Fruit fly (Drosophila melanogaster) whole organism, embryonic: ENCODE measurements around the gene qm.
A peak's percentile ranks its signal among the peaks of the same experiment; 100 is the strongest.

Source experiments
- CG10979 ChIP-seq: fragments of 200-800 bp; sonication (Bioruptor generic); optimal IDR thresholded peaks from 2 replicates; lab custom pipeline; 2018; ENCODE audit warnings: missing biosample characterization, mild to moderate bottlenecking, missing genetic modification characterization, moderate library complexity
- CG13424 ChIP-seq: fragments of 200-800 bp; sonication (Bioruptor generic); optimal IDR thresholded peaks from 2 replicates; lab custom pipeline; 2019; ENCODE audit warnings: missing biosample characterization, mild to moderate bottlenecking, missing genetic modification characterization, moderate library complexity
- CG14710 ChIP-seq: fragments of 200-800 bp; sonication (Bioruptor generic); optimal IDR thresholded peaks from 3 replicates; lab custom pipeline; 2019; ENCODE audit warnings: missing biosample characterization, mild to moderate bottlenecking, missing genetic modification characterization, moderate library complexity
- CG15073 ChIP-seq: fragments of 200-800 bp; sonication (Bioruptor generic); optimal IDR thresholded peaks from 2 replicates; lab custom pipeline; 2016; ENCODE audit warnings: missing biosample characterization, missing genetic modification characterization
- CG2678 ChIP-seq: fragments of 200-800 bp; sonication (Bioruptor generic); optimal IDR thresholded peaks from 3 replicates; lab custom pipeline; 2019; ENCODE audit warnings: missing biosample characterization, mild to moderate bottlenecking, missing genetic modification characterization, moderate library complexity
- CG2889 ChIP-seq: fragments of 200-800 bp; sonication (Bioruptor generic); IDR thresholded peaks from 3 replicates; pipeline ENCODE4 v1.3.6; 2022; ENCODE audit warnings: missing biosample characterization, missing genetic modification characterization
- CG3163 ChIP-seq: fragments of 200-800 bp; sonication (Bioruptor generic); optimal IDR thresholded peaks from 3 replicates; lab custom pipeline; 2016; ENCODE audit warnings: missing biosample characterization, missing genetic modification characterization
- CG32532 ChIP-seq: fragments of 200-800 bp; sonication (Bioruptor generic); IDR thresholded peaks from 2 replicates; pipeline ENCODE4 v1.3.6; 2022; ENCODE audit warnings: missing biosample characterization, missing genetic modification characterization
- CG32767 ChIP-seq: fragments of 200-800 bp; sonication (Bioruptor generic); IDR thresholded peaks from 2 replicates; pipeline ENCODE4 v1.3.6; 2022; ENCODE audit warnings: missing biosample characterization, missing genetic modification characterization
- CG34422 ChIP-seq: fragments of 200-800 bp; sonication (Bioruptor generic); IDR thresholded peaks from 3 replicates; pipeline ENCODE4 v1.3.6; 2022; ENCODE audit warnings: missing biosample characterization, missing genetic modification characterization
- CG4730 ChIP-seq: fragments of 200-800 bp; sonication (Bioruptor generic); IDR thresholded peaks from 2 replicates; pipeline ENCODE4 v1.3.6; 2022; ENCODE audit warnings: missing biosample characterization, missing genetic modification characterization
- CG6175 ChIP-seq: fragments of 200-800 bp; sonication (Bioruptor generic); IDR thresholded peaks from 3 replicates; pipeline ENCODE4 v1.3.6; 2022; ENCODE audit warnings: missing biosample characterization, missing genetic modification characterization
- CG6689 ChIP-seq: fragments of 200-800 bp; sonication (Bioruptor generic); IDR thresholded peaks from 2 replicates; pipeline ENCODE4 v1.3.6; 2022; ENCODE audit warnings: missing biosample characterization, missing genetic modification characterization
- CG6791 ChIP-seq: fragments of 200-800 bp; sonication (Bioruptor generic); IDR thresholded peaks from 3 replicates; pipeline ENCODE4 v1.3.6; 2022; ENCODE audit warnings: missing biosample characterization, missing genetic modification characterization; ENCODE audit not compliant: partially characterized antibody
- CG7357 ChIP-seq: fragments of 200-800 bp; sonication (Bioruptor generic); IDR thresholded peaks from 3 replicates; pipeline ENCODE4 v1.3.6; 2022; ENCODE audit warnings: missing biosample characterization, missing genetic modification characterization
- CG8089 ChIP-seq: fragments of 200-800 bp; sonication (Bioruptor generic); optimal IDR thresholded peaks from 3 replicates; lab custom pipeline; 2016; ENCODE audit warnings: missing biosample characterization, missing genetic modification characterization
- Chrac-16 ChIP-seq: fragments of 200-800 bp; sonication (Bioruptor generic); optimal IDR thresholded peaks from 3 replicates; lab custom pipeline; 2016; ENCODE audit warnings: missing biosample characterization, missing genetic modification characterization
- Deaf1 ChIP-seq: fragments of 200-800 bp; optimal IDR thresholded peaks from 3 replicates; lab custom pipeline; 2019; ENCODE audit warnings: missing biosample characterization, mild to moderate bottlenecking, missing genetic modification characterization, moderate library complexity
- Dref ChIP-seq: fragments of 200-800 bp; sonication (Bioruptor generic); IDR thresholded peaks from 2 replicates; pipeline ENCODE4 v1.3.6; 2022; ENCODE audit warnings: missing biosample characterization, missing genetic modification characterization
- Drgx ChIP-seq: fragments of 200-800 bp; sonication (Bioruptor generic); IDR thresholded peaks from 2 replicates; pipeline ENCODE4 v1.3.6; 2022; ENCODE audit warnings: missing biosample characterization, missing genetic modification characterization
- Ets65A ChIP-seq: fragments of 200-800 bp; sonication (Bioruptor generic); peaks from one replicate; lab custom pipeline; 2016; ENCODE audit warnings: missing biosample characterization, missing genetic modification characterization
- Ets97D ChIP-seq: fragments of 200-800 bp; sonication (Bioruptor generic); optimal IDR thresholded peaks from 3 replicates; lab custom pipeline; 2016; ENCODE audit warnings: missing biosample characterization, missing genetic modification characterization
- H15 ChIP-seq: fragments of 200-800 bp; sonication (Bioruptor generic); IDR thresholded peaks from 3 replicates; pipeline ENCODE4 v1.3.6; 2022; ENCODE audit warnings: missing biosample characterization, missing genetic modification characterization
- Lpt ChIP-seq: fragments of >200 bp; optimal IDR thresholded peaks from 2 replicates; lab custom pipeline; 2018; ENCODE audit warnings: missing biosample characterization, missing genetic modification characterization
- Meics ChIP-seq: fragments of 200-800 bp; sonication (Bioruptor generic); optimal IDR thresholded peaks from 2 replicates; lab custom pipeline; 2017; ENCODE audit warnings: missing biosample characterization, mild to moderate bottlenecking, missing genetic modification characterization
- Nf-YC ChIP-seq: fragments of 200-800 bp; optimal IDR thresholded peaks from 3 replicates; lab custom pipeline; 2019; ENCODE audit warnings: missing biosample characterization, mild to moderate bottlenecking, missing genetic modification characterization, moderate library complexity
- NfI ChIP-seq: fragments of 200-800 bp; sonication (Bioruptor generic); optimal IDR thresholded peaks from 3 replicates; lab custom pipeline; 2018; ENCODE audit warnings: missing biosample characterization, mild to moderate bottlenecking, missing genetic modification characterization, moderate library complexity
- Oaz ChIP-seq: fragments of 200-800 bp; sonication (Bioruptor generic); IDR thresholded peaks from 2 replicates; pipeline ENCODE4 v1.3.6; 2022; ENCODE audit warnings: missing biosample characterization, missing genetic modification characterization
- PHDP ChIP-seq: fragments of 200-800 bp; sonication (Bioruptor generic); optimal IDR thresholded peaks from 3 replicates; lab custom pipeline; 2018; ENCODE audit warnings: missing biosample characterization, mild to moderate bottlenecking, missing genetic modification characterization, moderate library complexity
- Poxn ChIP-seq: fragments of 200-800 bp; sonication (Bioruptor generic); IDR thresholded peaks from 2 replicates; pipeline ENCODE4 v1.3.6; 2022; ENCODE audit warnings: missing biosample characterization, missing genetic modification characterization
- Ssrp ChIP-seq: fragments of 200-800 bp; sonication (Bioruptor generic); optimal IDR thresholded peaks from 2 replicates; lab custom pipeline; 2018; ENCODE audit warnings: missing biosample characterization, mild to moderate bottlenecking, missing genetic modification characterization, moderate library complexity
- az2 ChIP-seq: fragments of 200-800 bp; sonication (Bioruptor generic); optimal IDR thresholded peaks from 3 replicates; lab custom pipeline; 2016; ENCODE audit warnings: missing biosample characterization, missing genetic modification characterization
- crol ChIP-seq: fragments of 200-800 bp; sonication (Bioruptor generic); IDR thresholded peaks from 2 replicates; pipeline ENCODE4 v1.3.6; 2022; ENCODE audit warnings: missing biosample characterization, missing genetic modification characterization
- danr ChIP-seq: fragments of 200-800 bp; sonication (Bioruptor generic); IDR thresholded peaks from 2 replicates; pipeline ENCODE4 v1.3.6; 2022; ENCODE audit warnings: missing biosample characterization, missing genetic modification characterization
- ems ChIP-seq: fragments of 200-800 bp; sonication (Bioruptor generic); optimal IDR thresholded peaks from 3 replicates; lab custom pipeline; 2016; ENCODE audit warnings: missing biosample characterization, missing genetic modification characterization
- eve ChIP-seq, 2 experiments: fragments of >200 bp; optimal IDR thresholded peaks; 2 replicates each; lab custom pipeline; 2017; ENCODE audit warnings: missing biosample characterization in 2 of 2, missing genetic modification characterization in 2 of 2
- hkb ChIP-seq, 2 experiments: fragments of 200-800 bp in 1 of 2; fragments of >200 bp in 1 of 2; sonication (Bioruptor generic) in 1 of 2; IDR thresholded peaks in 1 of 2; optimal IDR thresholded peaks in 1 of 2; 2 replicates each; pipeline versions ENCODE4 v1.3.6 to Lab custom; 2017 to 2022; ENCODE audit warnings: missing biosample characterization in 1 of 2, missing genetic modification characterization in 1 of 2
- insv ChIP-seq, 2 experiments: fragments of 200-800 bp; sonication (Bioruptor generic); optimal IDR thresholded peaks; 3 replicates each; lab custom pipeline; 2016 to 2018; ENCODE audit warnings: missing biosample characterization in 2 of 2, missing genetic modification characterization in 2 of 2
- kni ChIP-seq: fragments of 200-800 bp; sonication (Bioruptor generic); optimal IDR thresholded peaks from 3 replicates; lab custom pipeline; 2017; ENCODE audit warnings: mild to moderate bottlenecking, missing biosample characterization, missing genetic modification reagents, missing genetic modification characterization
- mld ChIP-seq: fragments of 200-800 bp; sonication (Bioruptor generic); IDR thresholded peaks from 3 replicates; pipeline ENCODE4 v1.3.6; 2022; ENCODE audit warnings: missing biosample characterization, missing genetic modification characterization; ENCODE audit not compliant: partially characterized antibody
- nerfin-1 ChIP-seq: fragments of 200-800 bp; sonication (Bioruptor generic); optimal IDR thresholded peaks from 3 replicates; lab custom pipeline; 2019; ENCODE audit warnings: missing biosample characterization, mild to moderate bottlenecking, missing genetic modification characterization, moderate library complexity
- nerfin-2 ChIP-seq: fragments of 200-800 bp; sonication (Bioruptor generic); IDR thresholded peaks from 2 replicates; pipeline ENCODE4 v1.3.6; 2022; ENCODE audit warnings: missing biosample characterization, missing genetic modification characterization; ENCODE audit not compliant: partially characterized antibody
- oc ChIP-seq: fragments of 200-800 bp; sonication (Bioruptor generic); optimal IDR thresholded peaks from 2 replicates; lab custom pipeline; 2018; ENCODE audit warnings: missing biosample characterization, mild to moderate bottlenecking, missing genetic modification characterization, moderate library complexity
- org-1 ChIP-seq: fragments of 200-800 bp; sonication (Bioruptor generic); optimal IDR thresholded peaks from 2 replicates; lab custom pipeline; 2017; ENCODE audit warnings: missing biosample characterization, missing genetic modification characterization
- pan ChIP-seq, 4 experiments: fragments of >200 bp in 3 of 4; fragments of 200-800 bp in 1 of 4; sonication (Bioruptor generic) in 1 of 4; optimal IDR thresholded peaks in 3 of 4; IDR thresholded peaks in 1 of 4; 2 replicates each; pipeline versions ENCODE4 v1.3.6 to Lab custom; 2017 to 2022; ENCODE audit warnings: missing biosample characterization in 2 of 4, missing genetic modification characterization in 2 of 4, mixed read lengths in 1 of 4
- phol ChIP-seq: fragments of 200-800 bp; sonication (Bioruptor generic); optimal IDR thresholded peaks from 3 replicates; lab custom pipeline; 2018; ENCODE audit warnings: missing biosample characterization, mild to moderate bottlenecking, missing genetic modification characterization, moderate library complexity
- pita ChIP-seq: fragments of 200-800 bp; sonication (Bioruptor generic); optimal IDR thresholded peaks from 2 replicates; lab custom pipeline; 2017; ENCODE audit warnings: missing biosample characterization, mild to moderate bottlenecking, missing genetic modification characterization
- ranshi ChIP-seq: fragments of 200-800 bp; sonication (Bioruptor generic); IDR thresholded peaks from 2 replicates; pipeline ENCODE4 v1.3.6; 2022; ENCODE audit warnings: missing biosample characterization, missing genetic modification characterization
- sim ChIP-seq: fragments of 200-800 bp; sonication (Bioruptor generic); IDR thresholded peaks from 2 replicates; pipeline ENCODE4 v1.3.6; 2022; ENCODE audit warnings: missing biosample characterization, missing genetic modification characterization
- z ChIP-seq: fragments of 200-800 bp; sonication (Bioruptor generic); IDR thresholded peaks from 3 replicates; pipeline ENCODE4 v1.3.6; 2022; ENCODE audit warnings: missing biosample characterization, missing genetic modification characterization
- zfh1 ChIP-seq: fragments of 200-800 bp; sonication (Bioruptor generic); IDR thresholded peaks from 3 replicates; pipeline ENCODE4 v1.3.6; 2022; ENCODE audit warnings: missing biosample characterization, missing genetic modification characterization

Gene qm

dm6 chr3L:7361095-7361522 is 13.0 kb downstream of the qm start (continued):
- TF ChIP-seq hkb (optimal IDR thresholded peaks at IDR 0.05; lab: Kevin White, UChicago), result no peak
- TF ChIP-seq hkb (GFP tag; IDR thresholded peaks at IDR 0.05; lab: Robert Waterston, UW), result peak; percentile 88
- no peak for TF ChIP-seq org-1 (GFP tag; lab: Kevin White, UChicago)
- no peak for TF ChIP-seq ems (GFP tag; lab: Kevin White, UChicago)
- no peak for TF ChIP-seq Ets65A (GFP tag; lab: Kevin White, UChicago)
- no peak for TF ChIP-seq Ssrp
- no peak for TF ChIP-seq az2 (GFP tag; lab: Kevin White, UChicago)
- TF ChIP-seq zfh1, result 0 out of 3 replicates have a peak, but pooled peaks have one; percentile 38
- peak; percentile 46 for TF ChIP-seq CG2678 (tag; lab: Kevin White, UChicago)
- no peak for TF ChIP-seq mld (GFP tag; lab: Robert Waterston, UW)
- TF ChIP-seq CG2889 (GFP tag; lab: Robert Waterston, UW), result no peak
- TF ChIP-seq Oaz (GFP tag; lab: Robert Waterston, UW), result no peak
- no peak for TF ChIP-seq sim (GFP tag; lab: Robert Waterston, UW)
- TF ChIP-seq CG10979 (tag; lab: Kevin White, UChicago), result peak; percentile 0
- TF ChIP-seq CG6689 (GFP tag; lab: Robert Waterston, UW), result no peak
- no peak for TF ChIP-seq CG4730 (GFP tag; lab: Robert Waterston, UW)
- no peak for TF ChIP-seq CG15073 (GFP tag; lab: Kevin White, UChicago)
- TF ChIP-seq nerfin-2 (GFP tag; lab: Robert Waterston, UW), result no peak
- TF ChIP-seq pan (optimal IDR thresholded peaks at IDR 0.05; lab: Kevin White, UChicago), result no peak
- TF ChIP-seq pan (GFP tag; optimal IDR thresholded peaks at IDR 0.05 in 1 of 2, IDR thresholded peaks at IDR 0.05 in 1 of 2), result peak in 1 of 2 experiments; percentile 56
- TF ChIP-seq nerfin-1 (tag; lab: Kevin White, UChicago), result peak; percentile 53
- TF ChIP-seq insv (GFP tag; optimal IDR thresholded peaks at IDR 0.05; lab: Kevin White, UChicago), result peak in 1 of 2 experiments; percentile 75
- no peak for TF ChIP-seq CG32532
- TF ChIP-seq kni (GFP tag; lab: Kevin White, UChicago), result peak; percentile 97
- TF ChIP-seq Dref (GFP tag; lab: Robert Waterston, UW), result no peak
- peak; percentile 62 for TF ChIP-seq Drgx (GFP tag; lab: Robert Waterston, UW)
- no peak for TF ChIP-seq pita
- peak; percentile 82 for TF ChIP-seq Nf-YC (tag; lab: Kevin White, UChicago)
- no peak for TF ChIP-seq CG8089 (GFP tag; lab: Kevin White, UChicago)
- TF ChIP-seq CG7357 (GFP tag; lab: Robert Waterston, UW), result no peak
- peak; percentile 56 for TF ChIP-seq Meics (GFP tag; lab: Kevin White, UChicago)
- no peak for TF ChIP-seq z (GFP tag; lab: Robert Waterston, UW)
- no peak for TF ChIP-seq CG3163 (GFP tag; lab: Kevin White, UChicago)
- peak; percentile 41 for TF ChIP-seq Deaf1
- no peak; the same call in 1 of the 2 replicates for TF ChIP-seq ranshi (GFP tag; lab: Robert Waterston, UW)
- peak; percentile 41 for TF ChIP-seq phol (tag; lab: Kevin White, UChicago)
- peak; percentile 91 for TF ChIP-seq crol
- no peak for TF ChIP-seq danr (GFP tag; lab: Robert Waterston, UW)
- no peak for TF ChIP-seq Ets97D (GFP tag; lab: Kevin White, UChicago)
- TF ChIP-seq CG34422 (GFP tag; lab: Robert Waterston, UW), result no peak
- TF ChIP-seq oc (tag; lab: Kevin White, UChicago), result peak; percentile 50
- no peak for TF ChIP-seq H15 (GFP tag; lab: Robert Waterston, UW)
- TF ChIP-seq eve (GFP tag; optimal IDR thresholded peaks at IDR 0.05; lab: Kevin White, UChicago), result no peak
- TF ChIP-seq CG13424 (tag; lab: Kevin White, UChicago), result no peak
- no peak for TF ChIP-seq Chrac-16 (GFP tag; lab: Kevin White, UChicago)
- TF ChIP-seq Poxn (GFP tag; lab: Robert Waterston, UW), result no peak
- no peak for TF ChIP-seq CG6175 (GFP tag; lab: Robert Waterston, UW)
- TF ChIP-seq NfI (GFP tag; lab: Kevin White, UChicago), result no peak
- TF ChIP-seq PHDP, result peak; percentile 17
- no peak for TF ChIP-seq CG6791 (GFP tag; lab: Robert Waterston, UW)
- TF ChIP-seq Lpt (GFP tag; lab: Kevin White, UChicago), result no peak
- no peak for TF ChIP-seq CG32767
- TF ChIP-seq CG14710 (tag; lab: Kevin White, UChicago), result no peak
